Worm (Caenorhabditis elegans): ENCODE measurements around the gene pck-1.

Gene pck-1

ce11 chrIII:28841-29240, 37.2 kb downstream of the pck-1 start:
- TF ChIP-seq unc-62 (GFP tag; optimal IDR thresholded peaks at IDR 0.05): no peak

- TF ChIP-seq unc-62 (GFP tag; optimal IDR thresholded peaks at IDR 0.05): no peak
Observed at ce11 chrIII:27341-27947, 38.6 kb downstream of the pck-1 start.

ce11 chrIII:25582-25996, 40.5 kb downstream of the pck-1 start:
- no peak for TF ChIP-seq unc-62 (GFP tag; optimal IDR thresholded peaks at IDR 0.05)

ce11 chrIII:23862-24261, 42.2 kb downstream of the pck-1 start, which contains the start of gene H10E21.5:
Gene H10E21.5 (minus strand): TSS chrIII:23962.
- no peak for TF ChIP-seq unc-62 (GFP tag; optimal IDR thresholded peaks at IDR 0.05)

ce11 chrIII:21276-21675, 44.8 kb downstream of the pck-1 start:
- no peak for TF ChIP-seq unc-62 (GFP tag; optimal IDR thresholded peaks at IDR 0.05)

ce11 chrIII:19509-19908, 46.6 kb downstream of the pck-1 start, which contains the start of gene H10E21.4:
Gene H10E21.4 (minus strand): TSS chrIII:19675.
- no peak for TF ChIP-seq unc-62 (GFP tag; optimal IDR thresholded peaks at IDR 0.05)

ce11 chrIII:17558-17957, 48.5 kb downstream of the pck-1 start:
- TF ChIP-seq unc-62 (GFP tag; optimal IDR thresholded peaks at IDR 0.05): no peak

ce11 chrIII:16797-17196, 49.3 kb downstream of the pck-1 start:
- TF ChIP-seq unc-62 (GFP tag; optimal IDR thresholded peaks at IDR 0.05): no peak

ce11 chrIII:15224-15822, 50.7 kb downstream of the pck-1 start, which contains the start of gene H10E21.1:
Gene H10E21.1 (plus strand): TSS chrIII:15772.
- no peak for TF ChIP-seq unc-62 (GFP tag; optimal IDR thresholded peaks at IDR 0.05)

ce11 chrIII:14671-15070, 51.4 kb downstream of the pck-1 start, which contains the start of gene nhr-80:
Gene nhr-80 (minus strand): TSS chrIII:14869.
- no peak for TF ChIP-seq unc-62 (GFP tag; optimal IDR thresholded peaks at IDR 0.05)

- TF ChIP-seq unc-62 (GFP tag; optimal IDR thresholded peaks at IDR 0.05): no peak
Observed at ce11 chrIII:14175-14574, 51.9 kb downstream of the pck-1 start.
